Worm (Caenorhabditis elegans) whole organism, L2 larva: ENCODE results near the gene mec-12.

Source experiments
- C34F6.9 ChIP-seq: fragments of 150-350 bp; optimal IDR thresholded peaks from 2 replicates; lab custom pipeline; 2014; ENCODE audit warnings: missing biosample characterization, missing genetic modification characterization
- F13H6.1 ChIP-seq: sonication (generic microtip); optimal IDR thresholded peaks from 2 replicates; lab custom pipeline; 2016; ENCODE audit warnings: missing genetic modification characterization, missing compliant biosample characterization
- R02D3.7 ChIP-seq: fragments of 150-350 bp; optimal IDR thresholded peaks from 2 replicates; lab custom pipeline; 2014; ENCODE audit warnings: missing biosample characterization, missing genetic modification characterization
- Y55F3AM.14 ChIP-seq: fragments of 200-800 bp; sonication (Bioruptor generic); optimal IDR thresholded peaks from 2 replicates; lab custom pipeline; 2018; ENCODE audit warnings: mild to moderate bottlenecking, missing genetic modification characterization, missing compliant biosample characterization
- ZK546.5 ChIP-seq: sonication (generic microtip); optimal IDR thresholded peaks from 2 replicates; lab custom pipeline; 2017; ENCODE audit warnings: missing biosample characterization, missing genetic modification characterization
- alr-1 ChIP-seq: fragments of 150-350 bp; optimal IDR thresholded peaks from 2 replicates; lab custom pipeline; 2014; ENCODE audit warnings: missing biosample characterization, missing genetic modification characterization
- aly-2 ChIP-seq: fragments of 150-350 bp; optimal IDR thresholded peaks from 2 replicates; lab custom pipeline; 2014; ENCODE audit warnings: missing biosample characterization, missing genetic modification characterization
- ama-1 ChIP-seq: fragments of 150-350 bp; optimal IDR thresholded peaks from 2 replicates; lab custom pipeline; 2018; ENCODE audit warnings: inconsistent platforms
- blmp-1 ChIP-seq: sonication (generic microtip); optimal IDR thresholded peaks from 2 replicates; lab custom pipeline; 2017; ENCODE audit warnings: missing genetic modification characterization, mild to moderate bottlenecking, missing compliant biosample characterization, antibody characterized with exemption, moderate library complexity; ENCODE audit not compliant: insufficient read depth
- ceh-16 ChIP-seq: fragments of 150-350 bp; optimal IDR thresholded peaks from 2 replicates; lab custom pipeline; 2014; ENCODE audit warnings: missing biosample characterization, missing genetic modification characterization
- crh-2 ChIP-seq: sonication (generic microtip); optimal IDR thresholded peaks from 2 replicates; lab custom pipeline; 2017; ENCODE audit warnings: missing biosample characterization, missing genetic modification characterization
- dmd-4 ChIP-seq: sonication (generic microtip); optimal IDR thresholded peaks from 2 replicates; lab custom pipeline; 2017; ENCODE audit warnings: missing biosample characterization, missing genetic modification characterization
- egl-27 ChIP-seq: sonication (generic microtip); optimal IDR thresholded peaks from 3 replicates; lab custom pipeline; 2017; ENCODE audit warnings: missing biosample characterization, missing genetic modification reagents, missing genetic modification characterization
- elt-1 ChIP-seq: fragments of 150-350 bp; optimal IDR thresholded peaks from 2 replicates; lab custom pipeline; 2014; ENCODE audit warnings: missing biosample characterization, missing genetic modification characterization
- elt-3 ChIP-seq: sonication (generic microtip); optimal IDR thresholded peaks from 2 replicates; lab custom pipeline; 2017; ENCODE audit warnings: missing biosample characterization, missing genetic modification characterization
- fos-1 ChIP-seq: fragments of 150-350 bp; optimal IDR thresholded peaks from 2 replicates; lab custom pipeline; 2014; ENCODE audit warnings: missing biosample characterization, missing genetic modification characterization
- gmeb-1 ChIP-seq: fragments of 150-350 bp; optimal IDR thresholded peaks from 2 replicates; lab custom pipeline; 2014; ENCODE audit warnings: missing biosample characterization, missing genetic modification characterization
- lin-11 ChIP-seq: fragments of 150-350 bp; sonication (generic microtip); optimal IDR thresholded peaks from 2 replicates; lab custom pipeline; 2014; ENCODE audit warnings: missing biosample characterization, missing genetic modification characterization, inconsistent platforms, mixed read lengths
- lin-13 ChIP-seq: fragments of 150-350 bp; optimal IDR thresholded peaks from 2 replicates; lab custom pipeline; 2014; ENCODE audit warnings: missing biosample characterization, missing genetic modification reagents, missing genetic modification characterization
- lin-39 ChIP-seq: fragments of 150-350 bp; optimal IDR thresholded peaks from 2 replicates; lab custom pipeline; 2014; ENCODE audit warnings: missing biosample characterization, missing genetic modification reagents, missing genetic modification characterization
- lsy-2 ChIP-seq, 2 experiments: fragments of 150-350 bp in 1 of 2; sonication (generic microtip) in 1 of 2; optimal IDR thresholded peaks; 2 replicates each; lab custom pipeline; 2014 to 2017; ENCODE audit warnings: missing biosample characterization in 2 of 2, missing genetic modification characterization in 2 of 2
- mab-5 ChIP-seq: fragments of 150-350 bp; optimal IDR thresholded peaks from 2 replicates; lab custom pipeline; 2014; ENCODE audit warnings: missing biosample characterization, missing genetic modification characterization
- mbf-1 ChIP-seq: sonication (generic microtip); optimal IDR thresholded peaks from 2 replicates; lab custom pipeline; 2017; ENCODE audit warnings: missing biosample characterization, missing genetic modification characterization
- mdl-1 ChIP-seq, 2 experiments: fragments of 150-350 bp in 1 of 2; sonication (generic microtip) in 1 of 2; optimal IDR thresholded peaks; 2 replicates each; lab custom pipeline; 2017; ENCODE audit warnings: missing biosample characterization in 2 of 2, missing genetic modification characterization in 2 of 2
- nhr-10 ChIP-seq: sonication (generic microtip); optimal IDR thresholded peaks from 2 replicates; lab custom pipeline; 2017; ENCODE audit warnings: missing biosample characterization, missing genetic modification characterization
- nhr-11 ChIP-seq: fragments of 150-350 bp; optimal IDR thresholded peaks from 2 replicates; lab custom pipeline; 2014; ENCODE audit warnings: missing biosample characterization, missing genetic modification characterization
- nhr-12 ChIP-seq: fragments of 150-350 bp; optimal IDR thresholded peaks from 2 replicates; lab custom pipeline; 2014; ENCODE audit warnings: missing biosample characterization, missing genetic modification characterization
- nhr-21 ChIP-seq: fragments of 150-350 bp; optimal IDR thresholded peaks from 2 replicates; lab custom pipeline; 2014; ENCODE audit warnings: missing biosample characterization, missing genetic modification characterization
- nhr-23 ChIP-seq: fragments of 150-350 bp; optimal IDR thresholded peaks from 2 replicates; lab custom pipeline; 2014; ENCODE audit warnings: missing biosample characterization, missing genetic modification reagents, missing genetic modification characterization
- nhr-237 ChIP-seq: fragments of 150-350 bp; optimal IDR thresholded peaks from 2 replicates; lab custom pipeline; 2014; ENCODE audit warnings: missing biosample characterization, missing genetic modification characterization
- nhr-6 ChIP-seq: fragments of 150-350 bp; optimal IDR thresholded peaks from 2 replicates; lab custom pipeline; 2014; ENCODE audit warnings: missing biosample characterization, missing genetic modification characterization
- sem-4 ChIP-seq: fragments of 150-350 bp; optimal IDR thresholded peaks from 2 replicates; lab custom pipeline; 2014; ENCODE audit warnings: missing biosample characterization, missing genetic modification reagents, missing genetic modification characterization
- skn-1 ChIP-seq: sonication (generic microtip); optimal IDR thresholded peaks from 2 replicates; lab custom pipeline; 2017; ENCODE audit warnings: missing biosample characterization, missing genetic modification characterization
- sma-3 ChIP-seq: sonication (generic microtip); optimal IDR thresholded peaks from 2 replicates; lab custom pipeline; 2016; ENCODE audit warnings: missing genetic modification reagents, missing genetic modification characterization, missing compliant biosample characterization
- sma-9 ChIP-seq, 2 experiments: fragments of 150-350 bp in 1 of 2; sonication (generic microtip) in 1 of 2; optimal IDR thresholded peaks; 2 replicates each; lab custom pipeline; 2014 to 2016; ENCODE audit warnings: missing genetic modification characterization in 2 of 2, mild to moderate bottlenecking in 1 of 2, missing biosample characterization in 1 of 2, missing compliant biosample characterization in 1 of 2, missing genetic modification reagents in 1 of 2, moderate library complexity in 1 of 2
- snpc-4 ChIP-seq: fragments of 150-350 bp; optimal IDR thresholded peaks from 2 replicates; lab custom pipeline; 2014; ENCODE audit warnings: missing biosample characterization, missing genetic modification characterization
- unc-39 ChIP-seq: fragments of 150-350 bp; optimal IDR thresholded peaks from 2 replicates; lab custom pipeline; 2014; ENCODE audit warnings: missing biosample characterization, missing genetic modification characterization
- unc-55 ChIP-seq: fragments of 150-350 bp; sonication (generic microtip); optimal IDR thresholded peaks from 3 replicates; lab custom pipeline; 2014; ENCODE audit warnings: missing biosample characterization, missing genetic modification reagents, missing genetic modification characterization
- unc-62 ChIP-seq: fragments of 150-350 bp; optimal IDR thresholded peaks from 2 replicates; lab custom pipeline; 2014; ENCODE audit warnings: missing biosample characterization, missing genetic modification reagents, missing genetic modification characterization
- ztf-11 ChIP-seq: sonication (generic microtip); optimal IDR thresholded peaks from 2 replicates; lab custom pipeline; 2017; ENCODE audit warnings: missing biosample characterization, missing genetic modification characterization
- ztf-4 ChIP-seq: fragments of 150-350 bp; optimal IDR thresholded peaks from 2 replicates; lab custom pipeline; 2014; ENCODE audit warnings: missing biosample characterization, missing genetic modification characterization

Gene mec-12

ce11 chrIII:3100593-3101270 is 38.3 kb downstream of the mec-12 start:
- TF ChIP-seq crh-2 (no peak), nhr-23 (no peak), ceh-16 (tag; lab: Kevin White, UChicago) (no peak), gmeb-1 (no peak), sma-9 (GFP tag; optimal IDR thresholded peaks at IDR 0.05; lab: Kevin White, UChicago) (no peak), sma-9 (tag; optimal IDR thresholded peaks at IDR 0.05; lab: Kevin White, UChicago) (no peak), nhr-10 (tag; lab: Kevin White, UChicago) (no peak), F13H6.1 (tag; lab: Kevin White, UChicago) (no peak), dmd-4 (no peak), C34F6.9 (tag; lab: Kevin White, UChicago) (no peak), sem-4 (tag; lab: Kevin White, UChicago) (no peak), lin-11 (tag; lab: Kevin White, UChicago) (no peak), mab-5 (tag; lab: Kevin White, UChicago) (no peak), fos-1 (tag; lab: Kevin White, UChicago) (no peak)

ce11 chrIII:3100124-3100523 is 38.9 kb downstream of the mec-12 start:
- TF ChIP-seq snpc-4 (no peak), nhr-237 (tag; lab: Kevin White, UChicago) (no peak), aly-2 (tag; lab: Kevin White, UChicago) (no peak), nhr-11 (tag; lab: Kevin White, UChicago) (no peak), alr-1 (tag; lab: Kevin White, UChicago) (no peak), Y55F3AM.14 (GFP tag; lab: Kevin White, UChicago) (no peak), mdl-1 (tag; optimal IDR thresholded peaks at IDR 0.05; lab: Kevin White, UChicago) (no peak), unc-55 (GFP tag; lab: Kevin White, UChicago) (no peak), ama-1 (lab: Kevin White, UChicago) (no peak), elt-1 (tag; lab: Kevin White, UChicago) (no peak), R02D3.7 (tag; lab: Kevin White, UChicago) (no peak), sma-9 (GFP tag; optimal IDR thresholded peaks at IDR 0.05; lab: Kevin White, UChicago) (no peak), sma-9 (tag; optimal IDR thresholded peaks at IDR 0.05; lab: Kevin White, UChicago) (no peak), mbf-1 (no peak), lin-39 (tag; lab: Kevin White, UChicago) (no peak), gmeb-1 (no peak), skn-1 (no peak), sem-4 (tag; lab: Kevin White, UChicago) (no peak)
- TF ChIP-seq, all 48 proteins: peak for 0

- no peak for TF ChIP-seq lin-11 (tag; lab: Kevin White, UChicago)
- TF ChIP-seq Y55F3AM.14 (GFP tag; lab: Kevin White, UChicago): no peak
- TF ChIP-seq lsy-2 (tag; optimal IDR thresholded peaks at IDR 0.05; lab: Kevin White, UChicago): no peak
- no peak for TF ChIP-seq sma-9 (GFP tag; optimal IDR thresholded peaks at IDR 0.05; lab: Kevin White, UChicago)
- no peak for TF ChIP-seq sma-9 (tag; optimal IDR thresholded peaks at IDR 0.05; lab: Kevin White, UChicago)
- no peak for TF ChIP-seq sem-4 (tag; lab: Kevin White, UChicago)
These were observed 39.6 kb downstream of the mec-12 start for ce11 chrIII:3099407-3099806.

ce11 chrIII:3096091-3096490 is 42.9 kb downstream of the mec-12 start:
- peak; percentile 91 for TF ChIP-seq unc-55 (GFP tag; lab: Kevin White, UChicago)
- TF ChIP-seq ama-1 (lab: Kevin White, UChicago): no peak
- no peak for TF ChIP-seq mdl-1 (tag; optimal IDR thresholded peaks at IDR 0.05; lab: Kevin White, UChicago)
- TF ChIP-seq C34F6.9 (tag; lab: Kevin White, UChicago): peak; percentile 65
- TF ChIP-seq crh-2: peak; percentile 14
- TF ChIP-seq lsy-2 (tag; optimal IDR thresholded peaks at IDR 0.05; lab: Kevin White, UChicago): peak in 1 of 2 experiments; percentile 53
- no peak for TF ChIP-seq unc-62 (GFP tag; lab: Kevin White, UChicago)
- TF ChIP-seq fos-1 (tag; lab: Kevin White, UChicago): no peak
- TF ChIP-seq ztf-4: no peak
- TF ChIP-seq mbf-1: no peak
- no peak for TF ChIP-seq nhr-11 (tag; lab: Kevin White, UChicago)
- no peak for TF ChIP-seq nhr-10 (tag; lab: Kevin White, UChicago)
- TF ChIP-seq lin-39 (tag; lab: Kevin White, UChicago): no peak
- no peak for TF ChIP-seq nhr-6 (tag; lab: Kevin White, UChicago)
- TF ChIP-seq lin-13: no peak
- no peak for TF ChIP-seq sma-9 (GFP tag; optimal IDR thresholded peaks at IDR 0.05; lab: Kevin White, UChicago)
- TF ChIP-seq sma-9 (tag; optimal IDR thresholded peaks at IDR 0.05; lab: Kevin White, UChicago): no peak
- TF ChIP-seq ztf-11 (tag; lab: Kevin White, UChicago): no peak
- TF ChIP-seq elt-3 (tag; lab: Kevin White, UChicago): no peak
- no peak for TF ChIP-seq nhr-23
- no peak for TF ChIP-seq nhr-21 (tag; lab: Kevin White, UChicago)
- no peak for TF ChIP-seq mab-5 (tag; lab: Kevin White, UChicago)
- TF ChIP-seq unc-39: no peak
- TF ChIP-seq alr-1 (tag; lab: Kevin White, UChicago): peak; percentile 41
- TF ChIP-seq egl-27 (tag; lab: Kevin White, UChicago): no peak
- TF ChIP-seq gmeb-1: no peak
- TF ChIP-seq blmp-1 (tag; lab: Kevin White, UChicago): no peak
- no peak for TF ChIP-seq Y55F3AM.14 (GFP tag; lab: Kevin White, UChicago)
- TF ChIP-seq lin-11 (tag; lab: Kevin White, UChicago): no peak
- TF ChIP-seq nhr-12: no peak
- no peak for TF ChIP-seq elt-1 (tag; lab: Kevin White, UChicago)
- no peak for TF ChIP-seq ZK546.5 (tag; lab: Kevin White, UChicago)
- TF ChIP-seq sma-3: no peak
- TF ChIP-seq R02D3.7 (tag; lab: Kevin White, UChicago): no peak
- TF ChIP-seq skn-1: no peak
